Worm (Caenorhabditis elegans): ENCODE measurements around the gene C04C3.14.
A peak's percentile ranks its signal among the peaks of the same experiment; 100 is the strongest.

The C04C3.14 gene

ce11 chrIV:3378080-3378804, 17.4 kb upstream of the C04C3.14 start, which contains the start of gene otub-4:
Gene otub-4, minus strand, starts transcription at chrIV:3378130.
- TF ChIP-seq attf-5 (GFP tag; optimal IDR thresholded peaks at IDR 0.05), result no peak
- no peak for TF ChIP-seq nhr-80 (tag; optimal IDR thresholded peaks at IDR 0.05)
- peak; percentile 58; the same call in 1 of the 2 replicates for TF ChIP-seq mcd-1 (GFP tag; IDR thresholded peaks at IDR 0.05)
- no peak for TF ChIP-seq lin-35 (GFP tag; optimal IDR thresholded peaks at IDR 0.05)
- no peak for TF ChIP-seq T07F8.4 (tag; optimal IDR thresholded peaks at IDR 0.05)
- TF ChIP-seq cebp-1 (GFP tag; IDR thresholded peaks at IDR 0.05), result no peak
- peak; percentile 24 for TF ChIP-seq cebp-1 (tag; optimal IDR thresholded peaks at IDR 0.05)
- no peak for TF ChIP-seq nhr-179 (tag; optimal IDR thresholded peaks at IDR 0.05)

ce11 chrIV:3382338-3382907, 13.3 kb upstream of the C04C3.14 start, which contains the start of gene B0546.3:
Gene B0546.3, minus strand, starts transcription at chrIV:3382841.
- TF ChIP-seq snpc-1.1 (tag; optimal IDR thresholded peaks at IDR 0.05; ENCODE audit: insufficient read depth) (no peak), mel-28 (tag; optimal IDR thresholded peaks at IDR 0.05; ENCODE audit: borderline replicate concordance) (no peak), nfyb-1 (GFP tag; IDR thresholded peaks at IDR 0.05) (0 out of 2 replicates have a peak, but pooled peaks have one; percentile 57), chd-7 (tag; optimal IDR thresholded peaks at IDR 0.05) (peak; percentile 39), efl-1 (GFP tag; optimal IDR thresholded peaks at IDR 0.05) (no peak), Y53G8AR.9 (GFP tag; conservative IDR thresholded peaks at IDR 0.05) (0 out of 2 replicates have a peak, but pooled peaks have one; percentile 34), rcor-1 (GFP tag; IDR thresholded peaks at IDR 0.05) (no peak), unc-62 (GFP tag; optimal IDR thresholded peaks at IDR 0.05) (no peak), dox-1 (GFP tag; IDR thresholded peaks at IDR 0.05) (0 out of 2 replicates have a peak, but pooled peaks have one; percentile 10), ztf-26 (tag; optimal IDR thresholded peaks at IDR 0.05) (peak; percentile 63), snpc-4 (GFP tag; optimal IDR thresholded peaks at IDR 0.05) (no peak), snpc-4 (tag; optimal IDR thresholded peaks at IDR 0.05) (peak in 1 of 4 experiments; percentile 11), nhr-90 (tag; optimal IDR thresholded peaks at IDR 0.05) (no peak), madf-8 (GFP tag; conservative IDR thresholded peaks at IDR 0.05) (no peak), repo-1 (tag; optimal IDR thresholded peaks at IDR 0.05) (peak; percentile 54), ets-4 (GFP tag; optimal IDR thresholded peaks at IDR 0.05) (no peak), Y53F4B.3 (GFP tag; IDR thresholded peaks at IDR 0.05) (no peak), sptf-2 (GFP tag; optimal IDR thresholded peaks at IDR 0.05) (no peak), ccch-3 (GFP tag; optimal IDR thresholded peaks at IDR 0.05) (no peak), ztf-25 (GFP tag; IDR thresholded peaks at IDR 0.05) (no peak), attf-3 (GFP tag; conservative IDR thresholded peaks at IDR 0.05) (peak; percentile 30; the same call in 1 of the 2 replicates), B0336.3 (GFP tag; IDR thresholded peaks at IDR 0.05) (0 out of 2 replicates have a peak, but pooled peaks have one; percentile 29), F57C9.4 (tag; optimal IDR thresholded peaks at IDR 0.05) (peak; percentile 59), zim-3 (tag; optimal IDR thresholded peaks at IDR 0.05) (no peak), ekl-4 (GFP tag; IDR thresholded peaks at IDR 0.05) (peak; percentile 47; the same call in 1 of the 2 replicates), bed-1 (GFP tag; IDR thresholded peaks at IDR 0.05) (no peak), K11D2.4 (GFP tag; IDR thresholded peaks at IDR 0.05) (no peak), akir-1 (GFP tag; optimal IDR thresholded peaks at IDR 0.05) (no peak), F37B4.10 (GFP tag; IDR thresholded peaks at IDR 0.05) (no peak), madf-6 (GFP tag; IDR thresholded peaks at IDR 0.05) (0 out of 2 replicates have a peak, but pooled peaks have one; percentile 25)
